Worm (Caenorhabditis elegans): Measurements from ENCODE around the gene bus-5.

Gene bus-5

DNA sequence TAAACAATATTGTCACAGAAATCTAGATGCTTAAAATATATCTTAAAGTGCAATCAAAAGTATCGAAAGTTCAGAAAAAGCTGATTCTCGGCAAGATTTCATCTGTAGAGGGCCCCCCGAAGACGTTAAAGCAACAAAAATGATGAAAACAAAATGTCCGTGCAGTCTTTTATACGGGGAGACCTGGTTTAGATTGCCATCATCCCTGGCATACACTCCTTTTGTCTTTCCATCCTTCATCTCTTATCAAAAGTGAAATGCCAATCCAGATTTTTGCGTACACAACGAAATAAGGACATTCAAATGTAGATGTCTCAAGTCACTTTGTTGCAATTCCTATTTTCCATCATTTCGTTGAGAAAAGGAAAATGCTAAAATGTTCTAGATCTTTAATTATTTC, 1.3 kb upstream of the bus-5 start:
- TF ChIP-seq hlh-11 (tag; optimal IDR thresholded peaks at IDR 0.05): no peak
- TF ChIP-seq snpc-1.2 (GFP tag; IDR thresholded peaks at IDR 0.05): no peak
- TF ChIP-seq aha-1 (tag): peak; percentile 83
- no peak for TF ChIP-seq unc-39 (tag; optimal IDR thresholded peaks at IDR 0.05)
- no peak for TF ChIP-seq ceh-32 (tag; optimal IDR thresholded peaks at IDR 0.05; ENCODE audit: poor library complexity)
- no peak for TF ChIP-seq dmd-8 (GFP tag; IDR thresholded peaks at IDR 0.05)
- TF ChIP-seq zip-11 (GFP tag; IDR thresholded peaks at IDR 0.05): no peak

DNA sequence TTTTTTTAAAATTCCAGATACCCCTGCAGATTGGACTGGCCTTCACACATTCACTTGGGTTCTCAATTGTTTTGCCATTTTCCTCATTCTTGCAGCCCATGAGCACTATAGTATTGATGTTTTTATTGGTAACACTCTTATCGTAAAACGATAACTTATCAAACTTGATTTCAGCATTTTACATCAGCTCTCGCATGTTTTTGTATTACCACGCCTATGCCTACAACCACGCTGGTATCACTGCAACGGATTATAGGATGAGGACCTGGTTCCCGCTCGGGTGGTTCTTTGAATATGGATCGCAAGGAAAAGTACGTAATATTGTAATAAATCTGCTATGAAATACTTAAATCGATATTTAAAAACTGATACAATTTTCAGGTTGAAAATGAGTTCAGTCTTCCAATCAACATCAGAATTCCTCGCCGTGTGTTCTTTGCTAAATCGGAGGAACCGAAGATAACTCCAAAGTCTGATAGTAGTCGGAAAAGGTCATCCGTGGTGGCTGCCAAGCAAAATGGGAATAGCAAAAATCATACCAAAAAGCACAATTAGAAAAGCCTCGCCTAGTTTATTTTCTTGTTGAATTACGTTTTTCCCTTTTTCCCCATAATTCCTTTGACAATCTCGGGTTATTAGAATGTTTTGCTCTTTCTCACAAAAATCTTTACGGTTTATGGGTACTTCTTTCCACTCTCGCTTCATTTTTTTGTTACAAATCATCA, 2.1 kb downstream of the bus-5 start:
- TF ChIP-seq dve-1 (tag; optimal IDR thresholded peaks at IDR 0.05; ENCODE audit: insufficient read depth): no peak
- no peak for TF ChIP-seq nhr-25 (tag; optimal IDR thresholded peaks at IDR 0.05; ENCODE audit: borderline replicate concordance, insufficient read depth)
- no peak for TF ChIP-seq mxl-2 (GFP tag; conservative IDR thresholded peaks at IDR 0.05)
- no peak for TF ChIP-seq aly-2 (tag; optimal IDR thresholded peaks at IDR 0.05)
- peak; percentile 47 for TF ChIP-seq aha-1 (tag)
- TF ChIP-seq unc-62 (GFP tag; optimal IDR thresholded peaks at IDR 0.05 in 1 of 2): peak in 1 of 2 experiments; percentile 96
- no peak for TF ChIP-seq unc-62 (tag; optimal IDR thresholded peaks at IDR 0.05)
- no peak for TF ChIP-seq unc-130 (GFP tag; optimal IDR thresholded peaks at IDR 0.05)
- TF ChIP-seq fkh-10 (GFP tag; optimal IDR thresholded peaks at IDR 0.05): no peak
- TF ChIP-seq T26A8.4 (GFP tag; IDR thresholded peaks at IDR 0.05): peak; percentile 73; the same call in 1 of the 2 replicates
- TF ChIP-seq ZK546.5 (tag; optimal IDR thresholded peaks at IDR 0.05): no peak
- TF ChIP-seq zag-1 (tag; optimal IDR thresholded peaks at IDR 0.05): no peak

DNA sequence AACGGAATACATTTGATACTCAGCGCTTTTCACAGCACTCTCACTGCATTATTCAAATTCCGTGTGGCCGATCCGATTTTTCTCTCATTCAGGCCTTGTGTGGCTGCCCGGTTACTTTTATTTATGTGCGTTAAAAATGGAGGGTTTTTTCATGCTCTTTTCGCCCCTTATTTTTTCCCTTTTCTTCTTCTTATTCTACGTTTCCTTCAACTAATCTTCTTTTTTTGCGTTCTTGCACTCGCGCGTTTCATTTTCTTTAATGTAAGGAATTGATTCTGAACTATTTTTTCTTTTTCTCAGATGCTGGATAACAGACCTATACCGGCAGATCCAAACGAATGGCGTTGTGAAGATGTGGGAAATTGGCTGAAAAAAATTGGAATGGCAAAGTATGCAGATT, 4.2 kb downstream of the bus-5 start, which contains the start of gene F53B1.2:
Gene F53B1.2, plus strand, starts transcription at position 301 of the 400 bp plus-strand sequence.
- TF ChIP-seq fos-1 (tag; optimal IDR thresholded peaks at IDR 0.05): no peak
- TF ChIP-seq tra-1 (GFP tag; IDR thresholded peaks at IDR 0.05): no peak

DNA sequence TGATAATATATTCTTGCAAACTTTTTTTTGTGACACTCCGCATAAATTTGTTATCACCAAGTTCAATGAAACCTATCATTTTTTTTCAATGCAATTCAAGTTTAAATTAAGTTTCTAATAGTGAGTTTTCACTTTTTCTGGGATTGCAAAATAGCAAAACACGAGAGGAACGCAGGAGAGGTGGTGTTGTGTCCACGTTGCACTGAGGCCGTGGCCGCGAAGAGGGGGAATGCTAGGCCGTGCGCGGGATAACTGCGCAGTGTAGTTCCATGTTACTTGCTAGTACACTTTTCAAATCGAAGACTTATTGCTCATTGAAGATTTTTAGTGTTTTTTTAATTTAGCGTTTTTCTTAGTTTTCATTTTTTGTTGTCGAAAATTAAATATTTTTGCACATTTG, 4.7 kb downstream of the bus-5 start:
- TF ChIP-seq zip-2 (tag; optimal IDR thresholded peaks at IDR 0.05) (no peak), mxl-3 (GFP tag; optimal IDR thresholded peaks at IDR 0.05) (peak; percentile 71), hif-1 (tag; optimal IDR thresholded peaks at IDR 0.05) (peak in 1 of 2 experiments; percentile 1), nhr-28 (tag; optimal IDR thresholded peaks at IDR 0.05) (no peak), pqm-1 (tag; optimal IDR thresholded peaks at IDR 0.05) (peak; percentile 15), hlh-30 (tag; optimal IDR thresholded peaks at IDR 0.05; ENCODE audit: insufficient read depth) (peak; percentile 1), lsy-2 (tag; optimal IDR thresholded peaks at IDR 0.05) (no peak), unc-62 (GFP tag; optimal IDR thresholded peaks at IDR 0.05 in 1 of 2) (peak in 1 of 2 experiments; percentile 30), unc-62 (tag; optimal IDR thresholded peaks at IDR 0.05) (no peak)

DNA sequence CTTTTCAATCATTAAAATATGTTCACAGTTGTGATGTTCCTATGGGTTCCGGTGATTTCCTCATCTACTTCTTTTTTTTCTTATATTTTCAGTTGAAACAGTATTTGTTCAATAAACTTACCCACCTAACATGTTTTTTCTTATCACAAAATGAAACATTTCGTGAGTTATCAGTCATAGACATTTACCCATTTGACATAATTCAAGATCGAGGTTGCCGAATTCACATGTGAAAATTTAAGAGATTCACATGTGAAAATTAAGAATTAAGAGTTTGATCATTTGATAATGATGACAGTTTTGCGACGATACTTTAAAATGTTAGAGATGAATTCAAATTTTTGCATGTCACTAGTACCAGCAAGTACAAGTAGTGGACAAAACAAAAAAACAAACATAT, 5.5 kb downstream of the bus-5 start:
- TF ChIP-seq hlh-11 (tag; optimal IDR thresholded peaks at IDR 0.05): peak; percentile 69
- TF ChIP-seq tag-97 (GFP tag; IDR thresholded peaks at IDR 0.05): no peak
- peak; percentile 5 for TF ChIP-seq aha-1 (tag)
- TF ChIP-seq dmd-6 (GFP tag; IDR thresholded peaks at IDR 0.05): peak; percentile 87
- TF ChIP-seq dve-1 (tag; optimal IDR thresholded peaks at IDR 0.05; ENCODE audit: insufficient read depth): peak; percentile 83
- no peak for TF ChIP-seq zip-11 (GFP tag; IDR thresholded peaks at IDR 0.05)
- peak; percentile 46 for TF ChIP-seq hlh-30 (tag; optimal IDR thresholded peaks at IDR 0.05; ENCODE audit: insufficient read depth)
- TF ChIP-seq daf-16 (GFP tag; optimal IDR thresholded peaks at IDR 0.05): no peak
- TF ChIP-seq daf-16 (tag; optimal IDR thresholded peaks at IDR 0.05): peak; percentile 65
- TF ChIP-seq pqm-1 (tag; optimal IDR thresholded peaks at IDR 0.05): peak; percentile 70
- no peak for TF ChIP-seq lim-7 (GFP tag; IDR thresholded peaks at IDR 0.05)
- peak; percentile 92 for TF ChIP-seq mxl-2 (GFP tag; conservative IDR thresholded peaks at IDR 0.05)
- TF ChIP-seq unc-62 (GFP tag; optimal IDR thresholded peaks at IDR 0.05 in 1 of 2): no peak
- TF ChIP-seq unc-62 (tag; optimal IDR thresholded peaks at IDR 0.05): no peak
- TF ChIP-seq nhr-76 (tag; optimal IDR thresholded peaks at IDR 0.05): no peak
- TF ChIP-seq nhr-48 (tag; optimal IDR thresholded peaks at IDR 0.05): peak; percentile 4
- TF ChIP-seq tra-1 (GFP tag; IDR thresholded peaks at IDR 0.05): 0 out of 2 replicates have a peak, but pooled peaks have one; percentile 30

All from whole organism, L4 larva.